Fruit fly (Drosophila melanogaster): ENCODE measurements around the gene CG12121.

The CG12121 gene

DNA sequence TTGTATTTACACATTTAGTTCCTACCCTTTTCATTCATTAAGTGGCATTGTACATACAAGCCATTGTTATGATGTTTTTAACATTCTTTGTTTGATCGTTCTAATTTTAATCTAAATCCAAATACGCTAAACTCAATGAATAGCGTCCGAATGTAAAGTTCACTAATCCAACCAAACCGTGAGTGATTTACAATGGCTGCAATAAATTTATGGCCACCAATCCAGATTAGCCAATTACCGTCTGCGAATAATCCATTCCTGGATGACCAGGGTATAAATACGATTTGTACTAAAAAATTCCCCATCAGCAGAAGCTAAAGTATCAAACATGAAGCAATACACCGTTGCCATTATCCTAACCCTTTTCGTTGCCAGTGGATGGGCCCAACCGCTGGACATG is 40.8 kb downstream of the CG12121 start, which contains the start of gene CG12057:
Gene CG12057 (plus strand): TSS at position 301 of the 400 bp plus-strand sequence.
- TF ChIP-seq sob (GFP tag; IDR thresholded peaks at IDR 0.05) (no peak), CG6791 (GFP tag; IDR thresholded peaks at IDR 0.05; ENCODE audit: partially characterized antibody) (no peak), unc-4 (GFP tag; IDR thresholded peaks at IDR 0.05; ENCODE audit: partially characterized antibody) (no peak), CG7928 (GFP tag; optimal IDR thresholded peaks at IDR 0.05) (no peak), Opbp (GFP tag; IDR thresholded peaks at IDR 0.05; ENCODE audit: partially characterized antibody) (no peak), CG1792 (GFP tag; optimal IDR thresholded peaks at IDR 0.05) (no peak), CG1233 (GFP tag; optimal IDR thresholded peaks at IDR 0.05) (no peak), CG9797 (GFP tag; optimal IDR thresholded peaks at IDR 0.05) (no peak)

DNA sequence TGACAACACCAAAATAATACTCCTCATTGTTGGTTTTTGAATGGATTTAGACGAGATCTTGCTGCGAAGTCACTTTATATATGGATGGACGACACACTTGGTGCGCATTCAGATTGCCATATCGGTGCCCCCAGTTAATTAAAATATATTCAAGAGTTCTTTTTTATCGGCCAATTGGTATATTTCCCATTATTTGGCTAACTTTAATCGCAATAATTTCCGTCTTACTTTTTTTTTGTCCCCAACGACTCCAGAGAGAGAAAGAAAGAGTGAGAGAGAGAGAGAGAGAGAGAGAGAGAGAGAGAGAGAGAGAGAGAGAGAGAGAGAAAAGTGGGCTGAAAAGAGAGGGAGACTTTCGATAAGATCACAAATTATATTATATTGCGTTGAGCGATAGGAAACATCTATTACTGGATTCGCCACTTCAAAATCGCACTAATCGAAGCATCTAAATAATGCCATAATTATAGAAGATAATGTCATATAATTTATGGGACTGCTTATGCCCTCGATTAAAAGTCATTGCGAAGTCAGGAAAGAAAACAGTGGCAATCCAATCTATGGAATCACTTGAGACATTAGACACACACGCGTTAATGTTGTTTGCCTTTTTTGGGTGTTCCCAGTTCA is 41.5 kb downstream of the CG12121 start, which contains the start of gene CG12115:
Gene CG12115 (minus strand): TSS at position 51 of the 630 bp plus-strand sequence.
- TF ChIP-seq sens (GFP tag) (peak; percentile 32), CG4404 (GFP tag; IDR thresholded peaks at IDR 0.05) (no peak), CG1792 (GFP tag; optimal IDR thresholded peaks at IDR 0.05) (no peak), Meics (GFP tag; optimal IDR thresholded peaks at IDR 0.05) (no peak), NfI (GFP tag; optimal IDR thresholded peaks at IDR 0.05) (no peak), sens-2 (GFP tag; IDR thresholded peaks at IDR 0.05) (no peak), h (optimal IDR thresholded peaks at IDR 0.05) (no peak), CG11456 (GFP tag; IDR thresholded peaks at IDR 0.05) (no peak), Eip74EF (GFP tag; optimal IDR thresholded peaks at IDR 0.05) (no peak), lbe (GFP tag; optimal IDR thresholded peaks at IDR 0.05) (no peak), CG15514 (GFP tag; optimal IDR thresholded peaks at IDR 0.05) (peak; percentile 2), peb (GFP tag; IDR thresholded peaks at IDR 0.05) (no peak), Trl (optimal IDR thresholded peaks at IDR 0.05) (peak in 1 of 2 experiments; percentile 80), Trl (GFP tag; optimal IDR thresholded peaks at IDR 0.05) (no peak), CG30020 (tag; optimal IDR thresholded peaks at IDR 0.05) (no peak), CG12659 (GFP tag; optimal IDR thresholded peaks at IDR 0.05) (no peak), trh (GFP tag; optimal IDR thresholded peaks at IDR 0.05) (no peak), exex (tag; optimal IDR thresholded peaks at IDR 0.05) (peak; percentile 92), Dref (GFP tag; IDR thresholded peaks at IDR 0.05) (no peak), Aef1 (GFP tag; IDR thresholded peaks at IDR 0.05) (no peak), Fer2 (tag; optimal IDR thresholded peaks at IDR 0.05) (no peak), dati (GFP tag; IDR thresholded peaks at IDR 0.05) (no peak), danr (GFP tag; IDR thresholded peaks at IDR 0.05) (no peak), CG5180 (GFP tag; optimal IDR thresholded peaks at IDR 0.05) (no peak), pb (GFP tag; optimal IDR thresholded peaks at IDR 0.05) (no peak), fd96Cb (tag; optimal IDR thresholded peaks at IDR 0.05) (no peak)

DNA sequence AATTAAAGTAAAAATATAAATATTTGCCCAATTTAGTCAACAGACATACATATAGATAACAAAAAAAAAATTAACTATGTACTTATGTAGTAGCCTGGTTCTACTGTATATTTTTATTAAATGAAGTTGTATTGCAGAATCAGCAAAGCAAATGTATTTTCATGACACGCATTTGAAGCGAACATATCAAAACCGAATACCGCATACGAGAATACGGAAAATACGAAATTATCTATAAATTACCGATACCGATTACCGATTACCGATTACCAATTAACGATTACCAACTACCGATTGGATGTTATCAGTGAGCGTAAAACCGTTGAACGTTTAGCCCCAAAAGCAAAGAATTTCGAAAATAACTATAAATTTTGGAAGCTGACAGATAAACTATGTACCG is 44.7 kb downstream of the CG12121 start:
- no peak for TF ChIP-seq Dek (tag; optimal IDR thresholded peaks at IDR 0.05)
- peak; percentile 75 for TF ChIP-seq CG6791 (GFP tag; IDR thresholded peaks at IDR 0.05; ENCODE audit: partially characterized antibody)
- no peak for TF ChIP-seq Gug (GFP tag; IDR thresholded peaks at IDR 0.05)
- no peak for TF ChIP-seq ci (GFP tag; IDR thresholded peaks at IDR 0.05)
- peak; percentile 27; the same call in 1 of the 3 replicates for TF ChIP-seq CG34224 (GFP tag; IDR thresholded peaks at IDR 0.05; ENCODE audit: partially characterized antibody)
- no peak for TF ChIP-seq p53 (GFP tag; optimal IDR thresholded peaks at IDR 0.05)
- TF ChIP-seq Doc3 (GFP tag; IDR thresholded peaks at IDR 0.05; ENCODE audit: partially characterized antibody) = 0 out of 3 replicates have a peak, but pooled peaks have one; percentile 23
- TF ChIP-seq pum (GFP tag; optimal IDR thresholded peaks at IDR 0.05) = no peak
- peak; percentile 65 for TF ChIP-seq HLH4C (GFP tag; IDR thresholded peaks at IDR 0.05; ENCODE audit: partially characterized antibody)
- peak; percentile 10 for TF ChIP-seq gfzf (GFP tag; optimal IDR thresholded peaks at IDR 0.05)
- 0 out of 3 replicates have a peak, but pooled peaks have one; percentile 20 for TF ChIP-seq CG7963 (GFP tag; IDR thresholded peaks at IDR 0.05; ENCODE audit: partially characterized antibody)
- peak; percentile 69 for TF ChIP-seq wek (GFP tag; optimal IDR thresholded peaks at IDR 0.05)
- peak; percentile 53 for TF ChIP-seq CG13287 (GFP tag; IDR thresholded peaks at IDR 0.05; ENCODE audit: partially characterized antibody)
- TF ChIP-seq CG16813 (GFP tag; IDR thresholded peaks at IDR 0.05; ENCODE audit: partially characterized antibody) = peak; percentile 47; the same call in 1 of the 3 replicates
- peak; percentile 66 for TF ChIP-seq sens (GFP tag)
- peak; percentile 66 for TF ChIP-seq stwl (tag; optimal IDR thresholded peaks at IDR 0.05)
- 0 out of 2 replicates have a peak, but pooled peaks have one; percentile 35 for TF ChIP-seq ato (GFP tag; IDR thresholded peaks at IDR 0.05; ENCODE audit: partially characterized antibody)

Data from whole organism, embryonic.